Worm (Caenorhabditis elegans): ENCODE measurements around the gene srb-16.

DNA sequence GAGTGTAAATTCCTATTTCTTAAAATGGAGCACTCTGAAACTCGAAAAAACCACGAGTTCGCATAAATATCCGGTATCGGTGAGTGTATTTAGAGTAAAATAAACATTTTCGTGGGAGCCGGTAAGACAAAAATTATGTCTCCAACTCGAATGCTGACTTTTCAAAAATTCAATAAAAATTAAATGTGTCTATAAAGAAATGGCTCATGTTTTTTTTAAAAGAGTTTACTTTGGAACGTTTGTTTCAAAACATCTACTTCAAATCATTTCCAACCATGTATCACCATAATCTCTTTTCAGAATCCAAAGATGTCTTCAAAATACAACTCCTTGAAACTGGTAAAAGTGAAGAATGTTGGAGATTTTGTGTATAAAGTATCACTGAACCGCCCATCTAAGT lies 8.1 kb downstream of the srb-16 start, which contains the start of gene F58A6.1:
- TF ChIP-seq W03F9.2 (tag; optimal IDR thresholded peaks at IDR 0.05): no peak
- no peak for TF ChIP-seq him-1 (tag; optimal IDR thresholded peaks at IDR 0.05)

Measured in whole organism, L4/young adult.